Worm (Caenorhabditis elegans): ENCODE data around the gene agr-1.

agr-1 gene

DNA sequence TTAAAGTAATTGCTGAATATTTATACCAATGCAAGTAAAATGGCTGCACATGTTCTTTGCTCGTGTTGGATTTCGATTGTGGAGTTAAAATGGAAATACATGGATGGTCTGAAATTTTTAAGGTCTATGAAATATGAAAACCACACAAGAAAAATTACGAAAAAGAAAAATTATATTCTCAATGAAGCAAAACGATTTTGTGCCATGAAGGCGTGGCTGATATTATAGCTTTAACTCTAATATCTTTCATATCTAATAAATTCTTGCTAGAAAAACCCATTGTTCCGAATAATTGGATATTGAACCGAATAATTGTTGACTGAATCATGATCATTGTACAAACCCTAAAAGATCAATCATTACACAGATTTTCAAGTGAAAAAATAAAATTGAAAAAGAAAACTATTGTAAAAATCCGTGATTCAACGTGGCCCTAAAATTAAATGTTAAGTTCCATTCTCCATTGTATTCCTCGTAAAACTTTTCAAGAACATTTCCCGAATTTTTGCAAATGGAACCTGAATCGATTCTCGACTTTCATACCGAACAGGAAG lies 20.2 kb downstream of the agr-1 start, which contains the start of the genes srx-95 and fis-1:
TSS of gene srx-95 (minus strand) at position 101 of the 554 bp plus-strand sequence.
TSS of gene fis-1 (plus strand) at position 504 of the 554 bp plus-strand sequence.
- TF ChIP-seq madf-9 (GFP tag; conservative IDR thresholded peaks at IDR 0.05) (no peak), ama-1 (optimal IDR thresholded peaks at IDR 0.05) (no peak), vab-7 (GFP tag; IDR thresholded peaks at IDR 0.05) (no peak), snpc-1.2 (GFP tag; IDR thresholded peaks at IDR 0.05) (no peak), saeg-2 (GFP tag; IDR thresholded peaks at IDR 0.05) (no peak), nhr-102 (tag; optimal IDR thresholded peaks at IDR 0.05) (no peak), Y48G9A.11 (GFP tag; IDR thresholded peaks at IDR 0.05) (no peak), fkh-10 (GFP tag; optimal IDR thresholded peaks at IDR 0.05) (no peak), ctbp-1 (GFP tag; IDR thresholded peaks at IDR 0.05) (no peak), tag-97 (GFP tag; IDR thresholded peaks at IDR 0.05) (no peak), pha-4 (GFP tag; IDR thresholded peaks at IDR 0.05) (no peak), pha-4 (tag; optimal IDR thresholded peaks at IDR 0.05) (no peak), cey-2 (tag; optimal IDR thresholded peaks at IDR 0.05; ENCODE audit: borderline replicate concordance, insufficient read depth) (no peak), unc-62 (GFP tag; optimal IDR thresholded peaks at IDR 0.05 in 1 of 2) (no peak), unc-62 (tag; optimal IDR thresholded peaks at IDR 0.05) (no peak), tra-1 (GFP tag; IDR thresholded peaks at IDR 0.05) (no peak), F44E2.7 (GFP tag; IDR thresholded peaks at IDR 0.05) (no peak), nhr-28 (tag; optimal IDR thresholded peaks at IDR 0.05) (no peak), gei-8 (GFP tag; optimal IDR thresholded peaks at IDR 0.05) (no peak), zip-11 (GFP tag; IDR thresholded peaks at IDR 0.05) (no peak), ztf-11 (tag; optimal IDR thresholded peaks at IDR 0.05) (no peak), mdl-1 (tag; optimal IDR thresholded peaks at IDR 0.05) (no peak)

DNA sequence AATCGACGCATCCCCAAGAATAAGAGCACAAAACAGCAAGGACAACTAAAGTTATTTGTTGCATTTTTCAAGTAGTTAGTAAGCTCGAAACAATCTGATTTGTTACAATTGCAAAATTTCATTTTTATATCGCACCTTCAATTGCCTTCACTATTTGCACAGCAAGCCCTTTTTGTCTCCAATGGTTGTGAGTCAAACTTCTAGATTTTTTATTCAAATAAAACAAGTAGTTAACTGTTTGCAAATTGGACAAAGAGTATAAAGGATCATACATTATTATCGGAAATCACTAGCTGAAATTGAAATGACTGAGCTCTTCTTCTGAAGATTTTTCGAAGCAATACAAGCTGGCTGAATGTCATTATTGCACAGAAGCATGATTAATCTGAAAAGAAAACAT lies 22.1 kb downstream of the agr-1 start, which contains the start of gene F41G3.21:
TSS of gene F41G3.21 (minus strand) at position 101 of the 400 bp plus-strand sequence.
- TF ChIP-seq ceh-28 (tag; optimal IDR thresholded peaks at IDR 0.05), result no peak
- no peak for TF ChIP-seq zip-2 (tag; optimal IDR thresholded peaks at IDR 0.05)
- TF ChIP-seq duxl-1 (tag; optimal IDR thresholded peaks at IDR 0.05; ENCODE audit: poor library complexity), result no peak
- TF ChIP-seq tra-1 (GFP tag; IDR thresholded peaks at IDR 0.05), result no peak
- TF ChIP-seq nhr-10 (tag; optimal IDR thresholded peaks at IDR 0.05), result no peak
- no peak for TF ChIP-seq Y75B8A.6 (GFP tag; IDR thresholded peaks at IDR 0.05)
- TF ChIP-seq F37D6.2 (tag; optimal IDR thresholded peaks at IDR 0.05), result no peak
- no peak for TF ChIP-seq nhr-41 (GFP tag; IDR thresholded peaks at IDR 0.05)

DNA sequence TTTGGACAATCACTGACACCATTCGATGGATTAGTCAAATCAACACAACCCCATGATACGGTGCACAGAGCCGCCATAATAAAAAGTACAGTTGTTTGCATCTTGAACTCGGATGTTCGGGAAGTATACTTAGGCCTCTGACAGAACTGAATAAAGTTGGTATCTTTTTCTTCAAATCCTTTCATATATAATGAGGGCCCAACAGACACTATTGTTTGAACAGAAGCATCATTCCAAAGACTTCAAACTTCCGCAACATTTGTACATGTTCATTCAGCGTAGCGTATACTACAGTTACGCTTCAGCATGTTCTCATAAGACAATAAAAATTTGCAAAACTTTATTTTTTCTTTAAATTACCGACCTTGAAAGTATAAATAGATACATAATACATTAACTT lies 22.9 kb downstream of the agr-1 start, which contains the start of gene F41G3.19:
TSS of gene F41G3.19 (minus strand) at position 101 of the 400 bp plus-strand sequence.
- TF ChIP-seq tag-97 (GFP tag; IDR thresholded peaks at IDR 0.05), result no peak
- TF ChIP-seq lir-3 (tag; optimal IDR thresholded peaks at IDR 0.05), result no peak
- no peak for TF ChIP-seq aha-1 (tag)
- no peak for TF ChIP-seq nhr-102 (tag; optimal IDR thresholded peaks at IDR 0.05)
- TF ChIP-seq ZK546.5 (tag; optimal IDR thresholded peaks at IDR 0.05), result no peak
- no peak for TF ChIP-seq arid-1 (GFP tag; conservative IDR thresholded peaks at IDR 0.05)
- no peak for TF ChIP-seq pqm-1 (tag; optimal IDR thresholded peaks at IDR 0.05)
- no peak for TF ChIP-seq ceh-44 (GFP tag; IDR thresholded peaks at IDR 0.05)
- TF ChIP-seq saeg-2 (GFP tag; IDR thresholded peaks at IDR 0.05), result no peak
- no peak for TF ChIP-seq ZK337.2 (GFP tag; IDR thresholded peaks at IDR 0.05)
- TF ChIP-seq lsy-2 (tag; optimal IDR thresholded peaks at IDR 0.05), result no peak

DNA sequence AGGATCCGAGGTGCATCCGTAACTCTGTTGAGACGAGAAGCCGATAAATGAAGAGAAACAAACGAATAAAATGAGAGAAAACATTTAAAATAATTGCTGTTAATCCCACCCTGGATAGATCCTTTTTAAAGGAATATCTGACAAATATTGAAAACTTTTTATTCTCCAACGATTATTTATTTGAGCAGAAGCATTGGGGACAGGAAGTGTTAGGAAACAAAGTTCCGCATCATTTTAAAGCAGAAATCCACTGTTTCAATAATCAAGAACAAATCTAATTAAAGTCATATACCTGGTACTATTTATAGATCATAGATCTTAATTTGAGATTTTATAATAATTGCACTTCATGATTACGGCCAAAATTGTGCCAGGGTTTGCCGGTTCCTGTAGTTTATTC lies 24.0 kb downstream of the agr-1 start, which contains the start of gene F41G3.20:
TSS of gene F41G3.20 (minus strand) at position 101 of the 400 bp plus-strand sequence.
- TF ChIP-seq lin-39 (tag; optimal IDR thresholded peaks at IDR 0.05) (no peak), spr-3 (GFP tag; optimal IDR thresholded peaks at IDR 0.05) (no peak), ces-1 (GFP tag; optimal IDR thresholded peaks at IDR 0.05) (no peak), ceh-82 (tag; optimal IDR thresholded peaks at IDR 0.05) (no peak), Y75B8A.6 (GFP tag; IDR thresholded peaks at IDR 0.05) (no peak), lin-38 (GFP tag; IDR thresholded peaks at IDR 0.05) (no peak), daf-12 (tag; optimal IDR thresholded peaks at IDR 0.05) (no peak), lin-13 (GFP tag; optimal IDR thresholded peaks at IDR 0.05) (no peak), Y105C5A.15 (GFP tag; IDR thresholded peaks at IDR 0.05) (no peak), ceh-28 (tag; optimal IDR thresholded peaks at IDR 0.05) (no peak), zag-1 (tag; optimal IDR thresholded peaks at IDR 0.05) (no peak), egl-43 (GFP tag; IDR thresholded peaks at IDR 0.05) (no peak), php-3 (GFP tag; IDR thresholded peaks at IDR 0.05) (no peak), tag-97 (GFP tag; IDR thresholded peaks at IDR 0.05) (no peak)
